Fruit fly (Drosophila melanogaster) whole organism, embryonic: ENCODE results near the gene wwk.

Source experiments
- Bgb ChIP-seq: fragments of 200-800 bp; sonication (Bioruptor generic); IDR thresholded peaks from 2 replicates; pipeline ENCODE4 v1.3.6; 2022; ENCODE audit warnings: missing biosample characterization, missing genetic modification characterization; ENCODE audit not compliant: partially characterized antibody
- CG12942 ChIP-seq: fragments of 200-800 bp; sonication (Bioruptor generic); optimal IDR thresholded peaks from 3 replicates; lab custom pipeline; 2016; ENCODE audit warnings: missing biosample characterization, missing genetic modification characterization
- CG13775 ChIP-seq: fragments of 200-800 bp; sonication (Bioruptor generic); optimal IDR thresholded peaks from 3 replicates; lab custom pipeline; 2017; ENCODE audit warnings: missing biosample characterization, mild to moderate bottlenecking, missing genetic modification characterization
- CG15269 ChIP-seq: fragments of 200-800 bp; sonication (Bioruptor generic); optimal IDR thresholded peaks from 2 replicates; lab custom pipeline; 2018; ENCODE audit warnings: missing biosample characterization, mild to moderate bottlenecking, missing genetic modification characterization, moderate library complexity
- CG16815 ChIP-seq: fragments of 200-800 bp; sonication (Bioruptor generic); optimal IDR thresholded peaks from 3 replicates; lab custom pipeline; 2017; ENCODE audit warnings: missing biosample characterization, mild to moderate bottlenecking, missing genetic modification characterization
- CG17802 ChIP-seq: fragments of 200-800 bp; sonication (Bioruptor generic); optimal IDR thresholded peaks from 2 replicates; lab custom pipeline; 2018; ENCODE audit warnings: missing biosample characterization, mild to moderate bottlenecking, missing genetic modification characterization, moderate library complexity
- CG17829 ChIP-seq: fragments of 200-800 bp; optimal IDR thresholded peaks from 2 replicates; lab custom pipeline; 2019; ENCODE audit warnings: missing biosample characterization, mild to moderate bottlenecking, missing genetic modification characterization, moderate library complexity
- CG2129 ChIP-seq: fragments of 200-800 bp; sonication (Bioruptor generic); IDR thresholded peaks from 2 replicates; pipeline ENCODE4 v1.3.6; 2022; ENCODE audit warnings: missing biosample characterization, missing genetic modification characterization; ENCODE audit not compliant: partially characterized antibody
- CG31441 ChIP-seq: fragments of 200-800 bp; sonication (Bioruptor generic); IDR thresholded peaks from 2 replicates; pipeline ENCODE4 v1.3.6; 2022; ENCODE audit warnings: missing biosample characterization, missing genetic modification characterization
- CG32772 ChIP-seq: fragments of 200-800 bp; sonication (Bioruptor generic); IDR thresholded peaks from 2 replicates; pipeline ENCODE4 v1.3.6; 2022; ENCODE audit warnings: missing biosample characterization, missing genetic modification characterization
- CG3407 ChIP-seq: fragments of 200-800 bp; sonication (Bioruptor generic); optimal IDR thresholded peaks from 2 replicates; lab custom pipeline; 2018; ENCODE audit warnings: missing biosample characterization, mild to moderate bottlenecking, missing genetic modification characterization
- CG4328 ChIP-seq: fragments of 200-800 bp; sonication (Bioruptor generic); optimal IDR thresholded peaks from 3 replicates; lab custom pipeline; 2017; ENCODE audit warnings: missing biosample characterization, missing genetic modification reagents, missing genetic modification characterization
- CG4707 ChIP-seq: fragments of 200-800 bp; sonication (Bioruptor generic); optimal IDR thresholded peaks from 2 replicates; lab custom pipeline; 2018; ENCODE audit warnings: missing biosample characterization, mild to moderate bottlenecking, missing genetic modification characterization, moderate library complexity
- CG6175 ChIP-seq: fragments of 200-800 bp; sonication (Bioruptor generic); IDR thresholded peaks from 3 replicates; pipeline ENCODE4 v1.3.6; 2022; ENCODE audit warnings: missing biosample characterization, missing genetic modification characterization
- CG6254 ChIP-seq: fragments of 200-800 bp; sonication (Bioruptor generic); optimal IDR thresholded peaks from 3 replicates; lab custom pipeline; 2017; ENCODE audit warnings: mild to moderate bottlenecking, missing biosample characterization, missing genetic modification reagents, missing genetic modification characterization
- CG6854 ChIP-seq: fragments of 200-800 bp; sonication (Bioruptor generic); optimal IDR thresholded peaks from 3 replicates; lab custom pipeline; 2017; ENCODE audit warnings: missing biosample characterization, mild to moderate bottlenecking, missing genetic modification characterization
- CG7987 ChIP-seq: fragments of 200-800 bp; sonication (Bioruptor generic); optimal IDR thresholded peaks from 2 replicates; lab custom pipeline; 2018; ENCODE audit warnings: missing biosample characterization, mild to moderate bottlenecking, missing genetic modification characterization, moderate library complexity
- CG8944 ChIP-seq: fragments of 200-800 bp; sonication (Bioruptor generic); optimal IDR thresholded peaks from 3 replicates; lab custom pipeline; 2016; ENCODE audit warnings: missing biosample characterization, missing genetic modification characterization
- CG9215 ChIP-seq: fragments of 200-800 bp; sonication (Bioruptor generic); IDR thresholded peaks from 2 replicates; pipeline ENCODE4 v1.3.6; 2022; ENCODE audit warnings: missing biosample characterization, missing genetic modification characterization
- Camta ChIP-seq: fragments of 200-800 bp; sonication (Bioruptor generic); optimal IDR thresholded peaks from 2 replicates; lab custom pipeline; 2016; ENCODE audit warnings: missing biosample characterization, missing genetic modification characterization
- Dbx ChIP-seq: fragments of 200-800 bp; sonication (Bioruptor generic); IDR thresholded peaks from 3 replicates; pipeline ENCODE4 v1.3.6; 2022; ENCODE audit warnings: missing biosample characterization, missing genetic modification characterization
- E2f2 ChIP-seq: fragments of 200-800 bp; sonication (Bioruptor generic); IDR thresholded peaks from 2 replicates; pipeline ENCODE4 v1.3.6; 2022; ENCODE audit warnings: missing biosample characterization, missing genetic modification characterization
- Eip74EF ChIP-seq, 2 experiments: fragments of 200-800 bp in 1 of 2; fragments of >200 bp in 1 of 2; sonication (Bioruptor generic) in 1 of 2; optimal IDR thresholded peaks; 2 replicates each; lab custom pipeline; 2017 to 2019; ENCODE audit warnings: missing biosample characterization in 2 of 2, missing genetic modification characterization in 2 of 2, mild to moderate bottlenecking in 1 of 2, moderate library complexity in 1 of 2
- H15 ChIP-seq: fragments of 200-800 bp; sonication (Bioruptor generic); IDR thresholded peaks from 3 replicates; pipeline ENCODE4 v1.3.6; 2022; ENCODE audit warnings: missing biosample characterization, missing genetic modification characterization
- HLH54F ChIP-seq: fragments of 200-800 bp; sonication (Bioruptor generic); optimal IDR thresholded peaks from 3 replicates; lab custom pipeline; 2016; ENCODE audit warnings: missing biosample characterization, missing genetic modification characterization
- Hsf ChIP-seq: fragments of 200-800 bp; sonication (Bioruptor generic); optimal IDR thresholded peaks from 3 replicates; lab custom pipeline; 2016; ENCODE audit warnings: missing biosample characterization, missing genetic modification characterization
- MESR4 ChIP-seq: fragments of 200-800 bp; sonication (Bioruptor generic); optimal IDR thresholded peaks from 2 replicates; lab custom pipeline; 2018; ENCODE audit warnings: missing biosample characterization, mild to moderate bottlenecking, missing genetic modification characterization, moderate library complexity
- Max ChIP-seq: fragments of 200-800 bp; sonication (Bioruptor generic); optimal IDR thresholded peaks from 2 replicates; lab custom pipeline; 2016; ENCODE audit warnings: missing biosample characterization, mild to moderate bottlenecking, missing genetic modification characterization
- Myb ChIP-seq: fragments of 200-800 bp; sonication (Bioruptor generic); optimal IDR thresholded peaks from 2 replicates; lab custom pipeline; 2016; ENCODE audit warnings: missing biosample characterization, missing genetic modification characterization
- Usf ChIP-seq: fragments of 200-800 bp; sonication (Bioruptor generic); optimal IDR thresholded peaks from 2 replicates; lab custom pipeline; 2017; ENCODE audit warnings: missing genotype, missing biosample characterization, missing genetic modification characterization
- bigmax ChIP-seq: fragments of 200-800 bp; sonication (Bioruptor generic); optimal IDR thresholded peaks from 2 replicates; lab custom pipeline; 2018; ENCODE audit warnings: missing biosample characterization, mild to moderate bottlenecking, missing genetic modification characterization
- dimm ChIP-seq: fragments of 200-800 bp; sonication (Bioruptor generic); IDR thresholded peaks from 2 replicates; pipeline ENCODE4 v1.3.6; 2022; ENCODE audit warnings: missing biosample characterization, missing genetic modification characterization
- dpn ChIP-seq, 2 experiments: fragments of 200-800 bp; sonication (Bioruptor generic); optimal IDR thresholded peaks; 3 replicates each; lab custom pipeline; 2016; ENCODE audit warnings: missing biosample characterization in 2 of 2, missing genetic modification characterization in 2 of 2
- ems ChIP-seq: fragments of 200-800 bp; sonication (Bioruptor generic); optimal IDR thresholded peaks from 3 replicates; lab custom pipeline; 2016; ENCODE audit warnings: missing biosample characterization, missing genetic modification characterization
- gcm ChIP-seq: fragments of 200-800 bp; sonication (Bioruptor generic); optimal IDR thresholded peaks from 2 replicates; lab custom pipeline; 2019; ENCODE audit warnings: missing biosample characterization, mild to moderate bottlenecking, missing genetic modification characterization, moderate library complexity
- gsb ChIP-seq: fragments of 200-800 bp; sonication (Bioruptor generic); IDR thresholded peaks from 2 replicates; pipeline ENCODE4 v1.3.6; 2022; ENCODE audit warnings: missing biosample characterization, missing genetic modification characterization
- hkb ChIP-seq, 2 experiments: fragments of 200-800 bp in 1 of 2; fragments of >200 bp in 1 of 2; sonication (Bioruptor generic) in 1 of 2; IDR thresholded peaks in 1 of 2; optimal IDR thresholded peaks in 1 of 2; 2 replicates each; pipeline versions ENCODE4 v1.3.6 to Lab custom; 2017 to 2022; ENCODE audit warnings: missing biosample characterization in 1 of 2, missing genetic modification characterization in 1 of 2
- hth ChIP-seq: fragments of >200 bp; optimal IDR thresholded peaks from 2 replicates; lab custom pipeline; 2017; ENCODE audit warnings: inconsistent platforms
- lilli ChIP-seq: fragments of 200-800 bp; sonication (Bioruptor generic); optimal IDR thresholded peaks from 3 replicates; lab custom pipeline; 2016; ENCODE audit warnings: missing biosample characterization, missing genetic modification characterization
- lmd ChIP-seq: fragments of 200-800 bp; sonication (Bioruptor generic); IDR thresholded peaks from 2 replicates; pipeline ENCODE4 v1.3.6; 2022; ENCODE audit warnings: missing biosample characterization, missing genetic modification characterization
- mam ChIP-seq: fragments of 200-800 bp; sonication (Bioruptor generic); optimal IDR thresholded peaks from 3 replicates; lab custom pipeline; 2016; ENCODE audit warnings: missing biosample characterization, missing genetic modification characterization
- nmo ChIP-seq: fragments of 200-800 bp; sonication (Bioruptor generic); optimal IDR thresholded peaks from 2 replicates; lab custom pipeline; 2018; ENCODE audit warnings: missing biosample characterization, mild to moderate bottlenecking, missing genetic modification characterization, moderate library complexity
- nom ChIP-seq: fragments of 200-800 bp; sonication (Bioruptor generic); optimal IDR thresholded peaks from 2 replicates; lab custom pipeline; 2017; ENCODE audit warnings: missing biosample characterization, missing genetic modification characterization, mild to moderate bottlenecking, moderate library complexity, missing genetic modification reagents
- onecut ChIP-seq: fragments of 200-800 bp; sonication (Bioruptor generic); IDR thresholded peaks from 2 replicates; pipeline ENCODE4 v1.3.6; 2022; ENCODE audit warnings: missing biosample characterization, missing genetic modification characterization
- p53 ChIP-seq: fragments of 200-800 bp; sonication (Bioruptor generic); optimal IDR thresholded peaks from 2 replicates; lab custom pipeline; 2016; ENCODE audit warnings: missing biosample characterization, missing genetic modification characterization
- pho ChIP-seq: fragments of 200-800 bp; sonication (Bioruptor generic); optimal IDR thresholded peaks from 2 replicates; lab custom pipeline; 2016; ENCODE audit warnings: missing biosample characterization, missing genetic modification characterization
- repo ChIP-seq: fragments of 200-800 bp; sonication (Bioruptor generic); optimal IDR thresholded peaks from 2 replicates; lab custom pipeline; 2016; ENCODE audit warnings: missing biosample characterization, missing genetic modification characterization
- shn ChIP-seq: fragments of 200-800 bp; sonication (Bioruptor generic); optimal IDR thresholded peaks from 3 replicates; lab custom pipeline; 2016; ENCODE audit warnings: missing biosample characterization, missing genetic modification characterization
- tup ChIP-seq: fragments of 200-800 bp; sonication (Bioruptor generic); optimal IDR thresholded peaks from 2 replicates; lab custom pipeline; 2016; ENCODE audit warnings: missing biosample characterization, mild to moderate bottlenecking, missing genetic modification characterization, moderate library complexity

wwk gene

dm6 chr2L:15113234-15113916 is 38.8 kb downstream of the wwk start, which contains the start of gene stc (continued):
- TF ChIP-seq CG8944 (peak; percentile 36), nom (GFP tag; lab: Kevin White, UChicago) (no peak), CG17802 (tag; lab: Kevin White, UChicago) (no peak), CG9215 (GFP tag; lab: Robert Waterston, UW) (no peak; the same call in 1 of the 2 replicates), CG15269 (no peak), CG4707 (GFP tag; lab: Kevin White, UChicago) (no peak), CG31441 (GFP tag; lab: Robert Waterston, UW) (0 out of 2 replicates have a peak, but pooled peaks have one; percentile 33), Bgb (GFP tag; lab: Robert Waterston, UW) (peak; percentile 88), Camta (GFP tag; lab: Kevin White, UChicago) (peak; percentile 40), lilli (GFP tag; lab: Kevin White, UChicago) (peak; percentile 68), onecut (peak; percentile 37; the same call in 1 of the 2 replicates), dpn (GFP tag; optimal IDR thresholded peaks at IDR 0.05; lab: Kevin White, UChicago) (peak; percentile 66 to 74), CG13775 (peak; percentile 5), CG17829 (tag; lab: Kevin White, UChicago) (peak; percentile 64), hth (lab: Kevin White, UChicago) (no peak), tup (GFP tag; lab: Kevin White, UChicago) (no peak), H15 (GFP tag; lab: Robert Waterston, UW) (peak; percentile 43; the same call in 1 of the 3 replicates), Myb (GFP tag; lab: Kevin White, UChicago) (peak; percentile 92), CG12942 (GFP tag; lab: Kevin White, UChicago) (no peak), pho (GFP tag; lab: Kevin White, UChicago) (peak; percentile 49), dimm (GFP tag; lab: Robert Waterston, UW) (no peak), Eip74EF (GFP tag; optimal IDR thresholded peaks at IDR 0.05; lab: Kevin White, UChicago) (no peak), mam (GFP tag; lab: Kevin White, UChicago) (peak; percentile 52), gcm (GFP tag; lab: Kevin White, UChicago) (no peak), MESR4 (GFP tag; lab: Kevin White, UChicago) (peak; percentile 74), p53 (GFP tag; lab: Kevin White, UChicago) (peak; percentile 4), E2f2 (peak; percentile 70), CG16815 (no peak), Hsf (GFP tag; lab: Kevin White, UChicago) (peak; percentile 58), CG4328 (no peak), ems (GFP tag; lab: Kevin White, UChicago) (no peak), nmo (peak; percentile 46), CG6854 (GFP tag; lab: Kevin White, UChicago) (no peak), CG3407 (GFP tag; lab: Kevin White, UChicago) (no peak), CG2129 (GFP tag; lab: Robert Waterston, UW) (peak; percentile 33; the same call in 1 of the 2 replicates), hkb (optimal IDR thresholded peaks at IDR 0.05; lab: Kevin White, UChicago) (peak; percentile 60), hkb (GFP tag; IDR thresholded peaks at IDR 0.05; lab: Robert Waterston, UW) (0 out of 2 replicates have a peak, but pooled peaks have one; percentile 16), CG6254 (GFP tag; lab: Kevin White, UChicago) (no peak), repo (GFP tag; lab: Kevin White, UChicago) (peak; percentile 29), CG6175 (no peak), HLH54F (GFP tag; lab: Kevin White, UChicago) (peak; percentile 52), bigmax (GFP tag; lab: Kevin White, UChicago) (peak; percentile 29), shn (GFP tag; lab: Kevin White, UChicago) (peak; percentile 32), Dbx (GFP tag; lab: Robert Waterston, UW) (peak; percentile 56; the same call in 2 of the 3 replicates), Max (GFP tag; lab: Kevin White, UChicago) (peak; percentile 51), Usf (no peak), CG32772 (GFP tag; lab: Robert Waterston, UW) (no peak), CG7987 (peak; percentile 68), lmd (GFP tag; lab: Robert Waterston, UW) (no peak; the same call in 1 of the 2 replicates), gsb (GFP tag; lab: Robert Waterston, UW) (no peak)
